Worm (Caenorhabditis elegans) whole organism, L2 larva: ENCODE results near the gene ymel-1.

ENCODE experiments used
- aly-2 ChIP-seq: fragments of 150-350 bp; optimal IDR thresholded peaks from 2 replicates; lab custom pipeline; 2014; ENCODE audit warnings: missing biosample characterization, missing genetic modification characterization
- egl-27 ChIP-seq: sonication (generic microtip); optimal IDR thresholded peaks from 3 replicates; lab custom pipeline; 2017; ENCODE audit warnings: missing biosample characterization, missing genetic modification reagents, missing genetic modification characterization
- lin-39 ChIP-seq: fragments of 150-350 bp; optimal IDR thresholded peaks from 2 replicates; lab custom pipeline; 2014; ENCODE audit warnings: missing biosample characterization, missing genetic modification reagents, missing genetic modification characterization
- mbf-1 ChIP-seq: sonication (generic microtip); optimal IDR thresholded peaks from 2 replicates; lab custom pipeline; 2017; ENCODE audit warnings: missing biosample characterization, missing genetic modification characterization
- nhr-23 ChIP-seq: fragments of 150-350 bp; optimal IDR thresholded peaks from 2 replicates; lab custom pipeline; 2014; ENCODE audit warnings: missing biosample characterization, missing genetic modification reagents, missing genetic modification characterization
- sem-4 ChIP-seq: fragments of 150-350 bp; optimal IDR thresholded peaks from 2 replicates; lab custom pipeline; 2014; ENCODE audit warnings: missing biosample characterization, missing genetic modification reagents, missing genetic modification characterization
- skn-1 ChIP-seq: sonication (generic microtip); optimal IDR thresholded peaks from 2 replicates; lab custom pipeline; 2017; ENCODE audit warnings: missing biosample characterization, missing genetic modification characterization
- unc-55 ChIP-seq: fragments of 150-350 bp; sonication (generic microtip); optimal IDR thresholded peaks from 3 replicates; lab custom pipeline; 2014; ENCODE audit warnings: missing biosample characterization, missing genetic modification reagents, missing genetic modification characterization
- unc-62 ChIP-seq: fragments of 150-350 bp; optimal IDR thresholded peaks from 2 replicates; lab custom pipeline; 2014; ENCODE audit warnings: missing biosample characterization, missing genetic modification reagents, missing genetic modification characterization
- ztf-11 ChIP-seq: sonication (generic microtip); optimal IDR thresholded peaks from 2 replicates; lab custom pipeline; 2017; ENCODE audit warnings: missing biosample characterization, missing genetic modification characterization

ce11 chrIII:10421680-10422079, 5.7 kb downstream of the ymel-1 start:
- no peak for TF ChIP-seq nhr-23 (tag; lab: Kevin White, UChicago)
- TF ChIP-seq unc-55 (GFP tag; lab: Kevin White, UChicago) = no peak
- no peak for TF ChIP-seq ztf-11 (tag; lab: Kevin White, UChicago)
- no peak for TF ChIP-seq egl-27 (tag; lab: Kevin White, UChicago)
- TF ChIP-seq sem-4 (tag; lab: Kevin White, UChicago) = no peak
- TF ChIP-seq skn-1 (tag; lab: Kevin White, UChicago) = no peak
- TF ChIP-seq unc-62 (GFP tag; lab: Kevin White, UChicago) = no peak
- TF ChIP-seq lin-39 (tag; lab: Kevin White, UChicago) = no peak
- TF ChIP-seq mbf-1 (tag; lab: Kevin White, UChicago) = no peak
- TF ChIP-seq aly-2 (tag; lab: Kevin White, UChicago) = no peak
